Fruit fly (Drosophila melanogaster): ENCODE data around the gene Sry-beta.

Gene Sry-beta

dm6 chr3R:30083215-30083614 is 43.7 kb downstream of the Sry-beta start (continued):
- TF ChIP-seq ham (GFP tag; IDR thresholded peaks at IDR 0.05) (no peak), CG7928 (GFP tag; optimal IDR thresholded peaks at IDR 0.05) (no peak), az2 (GFP tag; optimal IDR thresholded peaks at IDR 0.05) (peak; percentile 5), zf30C (GFP tag; optimal IDR thresholded peaks at IDR 0.05) (no peak), Ravus (GFP tag; IDR thresholded peaks at IDR 0.05) (no peak), chif (GFP tag; optimal IDR thresholded peaks at IDR 0.05) (no peak), Hr3 (GFP tag; optimal IDR thresholded peaks at IDR 0.05) (no peak), CG1832 (GFP tag; optimal IDR thresholded peaks at IDR 0.05) (no peak), hth (optimal IDR thresholded peaks at IDR 0.05) (no peak), maf-S (GFP tag; optimal IDR thresholded peaks at IDR 0.05) (no peak), Jarid2 (GFP tag; optimal IDR thresholded peaks at IDR 0.05) (no peak), zfh1 (GFP tag; IDR thresholded peaks at IDR 0.05) (no peak), sqz (GFP tag; optimal IDR thresholded peaks at IDR 0.05) (no peak), E2f2 (GFP tag; IDR thresholded peaks at IDR 0.05) (peak; percentile 8; the same call in 1 of the 2 replicates), sim (GFP tag; IDR thresholded peaks at IDR 0.05) (no peak), CG10366 (GFP tag; IDR thresholded peaks at IDR 0.05) (no peak), CG14710 (tag; optimal IDR thresholded peaks at IDR 0.05) (no peak), CG8089 (GFP tag; optimal IDR thresholded peaks at IDR 0.05) (no peak), hkb (optimal IDR thresholded peaks at IDR 0.05) (no peak), hkb (GFP tag; IDR thresholded peaks at IDR 0.05) (no peak), CG13424 (tag; optimal IDR thresholded peaks at IDR 0.05) (peak; percentile 12), CG42726 (GFP tag; IDR thresholded peaks at IDR 0.05; ENCODE audit: partially characterized antibody) (no peak), da (GFP tag; optimal IDR thresholded peaks at IDR 0.05) (no peak), CG9437 (GFP tag; optimal IDR thresholded peaks at IDR 0.05) (no peak), ftz-f1 (GFP tag; optimal IDR thresholded peaks at IDR 0.05) (no peak), hbn (GFP tag; IDR thresholded peaks at IDR 0.05; ENCODE audit: partially characterized antibody) (no peak), CG4282 (GFP tag; optimal IDR thresholded peaks at IDR 0.05) (no peak), Fer3 (tag; optimal IDR thresholded peaks at IDR 0.05) (no peak), Mes4 (GFP tag; optimal IDR thresholded peaks at IDR 0.05) (no peak), bigmax (GFP tag; optimal IDR thresholded peaks at IDR 0.05) (no peak), CG14860 (GFP tag; IDR thresholded peaks at IDR 0.05; ENCODE audit: partially characterized antibody) (no peak), CG14965 (GFP tag; optimal IDR thresholded peaks at IDR 0.05; ENCODE audit: borderline replicate concordance) (no peak), CG3847 (GFP tag; IDR thresholded peaks at IDR 0.05) (no peak), CG31365 (tag; optimal IDR thresholded peaks at IDR 0.05) (no peak), CG13775 (GFP tag; optimal IDR thresholded peaks at IDR 0.05) (no peak), org-1 (GFP tag; optimal IDR thresholded peaks at IDR 0.05) (no peak), fru (optimal IDR thresholded peaks at IDR 0.05) (no peak), Drgx (GFP tag; IDR thresholded peaks at IDR 0.05) (no peak), HmgZ (tag; optimal IDR thresholded peaks at IDR 0.05) (no peak), pros (GFP tag; optimal IDR thresholded peaks at IDR 0.05) (no peak), croc (GFP tag; conservative IDR thresholded peaks at IDR 0.05) (no peak), Six4 (GFP tag; optimal IDR thresholded peaks at IDR 0.05) (no peak), CHES-1-like (GFP tag; optimal IDR thresholded peaks at IDR 0.05) (no peak), Sry-δ (GFP tag; optimal IDR thresholded peaks at IDR 0.05) (no peak), scrt (GFP tag; optimal IDR thresholded peaks at IDR 0.05) (no peak), cg (GFP tag; optimal IDR thresholded peaks at IDR 0.05) (no peak), CG2116 (GFP tag; optimal IDR thresholded peaks at IDR 0.05) (no peak), CG18619 (GFP tag; optimal IDR thresholded peaks at IDR 0.05) (no peak), twi (tag; optimal IDR thresholded peaks at IDR 0.05) (no peak), cato (GFP tag; optimal IDR thresholded peaks at IDR 0.05; ENCODE audit: borderline replicate concordance) (no peak), CG6175 (GFP tag; IDR thresholded peaks at IDR 0.05) (no peak), Ada2b (GFP tag; IDR thresholded peaks at IDR 0.05) (no peak), Pdp1 (GFP tag; optimal IDR thresholded peaks at IDR 0.05) (peak in 1 of 2 experiments; percentile 11)

All from whole organism, embryonic.